Fruit fly (Drosophila melanogaster) whole organism, embryonic: ENCODE data around the gene fmt.

ENCODE experiments used
- Blimp-1 ChIP-seq: fragments of 200-800 bp; sonication (Bioruptor generic); optimal IDR thresholded peaks from 3 replicates; lab custom pipeline; 2018; ENCODE audit warnings: missing biosample characterization, missing genetic modification characterization, mild to moderate bottlenecking, moderate library complexity, missing genetic modification reagents
- CG13775 ChIP-seq: fragments of 200-800 bp; sonication (Bioruptor generic); optimal IDR thresholded peaks from 3 replicates; lab custom pipeline; 2017; ENCODE audit warnings: missing biosample characterization, mild to moderate bottlenecking, missing genetic modification characterization
- CG14667 ChIP-seq: fragments of 200-800 bp; sonication (Bioruptor generic); IDR thresholded peaks from 2 replicates; pipeline ENCODE4 v1.3.6; 2022; ENCODE audit warnings: missing biosample characterization, missing genetic modification characterization
- Doc3 ChIP-seq: fragments of 200-800 bp; sonication (Bioruptor generic); IDR thresholded peaks from 3 replicates; pipeline ENCODE4 v1.3.6; 2022; ENCODE audit warnings: missing biosample characterization, missing genetic modification characterization; ENCODE audit not compliant: partially characterized antibody
- Hand ChIP-seq: fragments of 200-800 bp; sonication (Bioruptor generic); optimal IDR thresholded peaks from 2 replicates; lab custom pipeline; 2017; ENCODE audit warnings: mild to moderate bottlenecking, missing biosample characterization, missing genetic modification reagents, missing genetic modification characterization
- Jarid2 ChIP-seq: fragments of 200-800 bp; sonication (Bioruptor generic); optimal IDR thresholded peaks from 3 replicates; lab custom pipeline; 2017; ENCODE audit warnings: mild to moderate bottlenecking, missing biosample characterization, missing genetic modification reagents, missing genetic modification characterization
- Ptx1 ChIP-seq: fragments of 200-800 bp; sonication (Bioruptor generic); IDR thresholded peaks from 2 replicates; pipeline ENCODE4 v1.3.6; 2022; ENCODE audit warnings: missing biosample characterization, missing genetic modification characterization
- corto ChIP-seq: fragments of 200-800 bp; sonication (Bioruptor generic); optimal IDR thresholded peaks from 2 replicates; lab custom pipeline; 2016; ENCODE audit warnings: missing biosample characterization, mild to moderate bottlenecking, missing genetic modification characterization, moderate library complexity
- pita ChIP-seq: fragments of 200-800 bp; sonication (Bioruptor generic); optimal IDR thresholded peaks from 2 replicates; lab custom pipeline; 2017; ENCODE audit warnings: missing biosample characterization, mild to moderate bottlenecking, missing genetic modification characterization
- pnt ChIP-seq: fragments of 200-800 bp; sonication (Bioruptor generic); optimal IDR thresholded peaks from 3 replicates; lab custom pipeline; 2016; ENCODE audit warnings: missing biosample characterization, missing genetic modification characterization
- ssp ChIP-seq: fragments of 200-800 bp; sonication (Bioruptor generic); IDR thresholded peaks from 2 replicates; pipeline ENCODE4 v1.3.6; 2022; ENCODE audit warnings: missing biosample characterization, missing genetic modification characterization

DNA sequence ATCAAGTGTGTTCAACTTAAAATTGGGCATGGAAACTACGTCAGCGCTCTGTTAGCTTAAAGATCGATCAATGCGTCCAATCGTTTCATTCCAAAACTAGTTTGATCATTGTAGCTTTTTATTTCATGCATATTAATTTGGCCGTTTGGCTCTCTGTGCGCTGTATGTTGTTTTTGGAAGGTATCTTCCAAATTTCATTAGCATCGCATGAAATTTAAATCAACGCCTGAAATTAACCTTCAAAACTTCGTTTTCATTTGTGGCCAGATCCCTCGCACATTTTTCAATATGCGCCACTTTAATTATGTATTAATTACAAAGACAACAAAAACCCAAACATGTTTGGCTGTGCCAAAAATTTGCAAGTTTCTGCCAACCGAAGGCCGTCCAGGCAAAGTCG lies 35.1 kb downstream of the fmt start:
- TF ChIP-seq ssp (GFP tag; lab: Robert Waterston, UW) (no peak), Jarid2 (GFP tag; lab: Kevin White, UChicago) (no peak), Blimp-1 (GFP tag; lab: Kevin White, UChicago) (no peak), corto (GFP tag; lab: Kevin White, UChicago) (no peak), Ptx1 (no peak), Hand (GFP tag; lab: Kevin White, UChicago) (no peak), Doc3 (GFP tag; lab: Robert Waterston, UW) (no peak), CG13775 (GFP tag; lab: Kevin White, UChicago) (no peak), CG14667 (GFP tag; lab: Robert Waterston, UW) (no peak), pnt (GFP tag; lab: Kevin White, UChicago) (no peak), pita (GFP tag; lab: Kevin White, UChicago) (no peak)
